ENCODE assay signal across 1 fruit fly cellular context in genomic region chr3R:22139113-22139512, dm6.
TF ChIP-seq lines count a peak whose summit lies in the region.

No protein-coding gene starts in this region.

TF ChIP-seq in whole organism, embryonic, 481 proteins besides CTCF, POLR2A, EP300 and RAD21 (continued from another document and continues in another):
- no peak for TF ChIP-seq CG8281 (tag; optimal IDR thresholded peaks at IDR 0.05; lab: Kevin White, UChicago)
- TF ChIP-seq ap (GFP tag; IDR thresholded peaks at IDR 0.05; lab: Robert Waterston, UW): peak; percentile 66
- TF ChIP-seq Rfx (GFP tag; IDR thresholded peaks at IDR 0.05; lab: Robert Waterston, UW): peak; percentile 60; the same call in 1 of the 2 replicates
- no peak for TF ChIP-seq zen2 (GFP tag; IDR thresholded peaks at IDR 0.05; lab: Robert Waterston, UW; ENCODE audit: partially characterized antibody)
- TF ChIP-seq da (GFP tag; optimal IDR thresholded peaks at IDR 0.05; lab: Kevin White, UChicago): peak; percentile 30
- peak; percentile 83 to 86 for TF ChIP-seq bsh (GFP tag; optimal IDR thresholded peaks at IDR 0.05; lab: Kevin White, UChicago)
- TF ChIP-seq gcm2 (GFP tag; optimal IDR thresholded peaks at IDR 0.05; lab: Kevin White, UChicago): no peak
- TF ChIP-seq disco-r (GFP tag; optimal IDR thresholded peaks at IDR 0.05; lab: Kevin White, UChicago): peak; percentile 16
- peak; percentile 64 for TF ChIP-seq CG2875 (GFP tag; optimal IDR thresholded peaks at IDR 0.05; lab: Kevin White, UChicago)
- TF ChIP-seq HLH54F (GFP tag; optimal IDR thresholded peaks at IDR 0.05; lab: Kevin White, UChicago): peak; percentile 14
- TF ChIP-seq CG17829 (tag; optimal IDR thresholded peaks at IDR 0.05; lab: Kevin White, UChicago): peak; percentile 71
- TF ChIP-seq yki (optimal IDR thresholded peaks at IDR 0.05; lab: Kevin White, UChicago): no peak
- peak; percentile 59 for TF ChIP-seq CG14667 (GFP tag; IDR thresholded peaks at IDR 0.05; lab: Robert Waterston, UW)
- peak; percentile 20 for TF ChIP-seq CG11723 (GFP tag; optimal IDR thresholded peaks at IDR 0.05; lab: Kevin White, UChicago)
- peak; percentile 66 for TF ChIP-seq CG17359 (tag; optimal IDR thresholded peaks at IDR 0.05; lab: Kevin White, UChicago)
- TF ChIP-seq CG4707 (GFP tag; optimal IDR thresholded peaks at IDR 0.05; lab: Kevin White, UChicago): peak; percentile 37
- no peak for TF ChIP-seq pzg (GFP tag; optimal IDR thresholded peaks at IDR 0.05; lab: Kevin White, UChicago)
- no peak for TF ChIP-seq grn (GFP tag; optimal IDR thresholded peaks at IDR 0.05; lab: Kevin White, UChicago)
- no peak for TF ChIP-seq CG13296 (GFP tag; optimal IDR thresholded peaks at IDR 0.05; lab: Kevin White, UChicago)
- no peak for TF ChIP-seq Hr39 (optimal IDR thresholded peaks at IDR 0.05; lab: Kevin White, UChicago)
- TF ChIP-seq CG11085 (GFP tag; IDR thresholded peaks at IDR 0.05; lab: Robert Waterston, UW): 0 out of 2 replicates have a peak, but pooled peaks have one; percentile 23
- peak; percentile 48; the same call in 1 of the 3 replicates for TF ChIP-seq H15 (GFP tag; IDR thresholded peaks at IDR 0.05; lab: Robert Waterston, UW)
- TF ChIP-seq CG15073 (GFP tag; optimal IDR thresholded peaks at IDR 0.05; lab: Kevin White, UChicago): peak; percentile 83
- no peak for TF ChIP-seq scrt (GFP tag; optimal IDR thresholded peaks at IDR 0.05; lab: Kevin White, UChicago)
- TF ChIP-seq CG12942 (GFP tag; optimal IDR thresholded peaks at IDR 0.05; lab: Kevin White, UChicago): peak; percentile 33
- peak; percentile 65 for TF ChIP-seq CG4730 (GFP tag; IDR thresholded peaks at IDR 0.05; lab: Robert Waterston, UW)
- no peak for TF ChIP-seq CG33557 (GFP tag; optimal IDR thresholded peaks at IDR 0.05; lab: Kevin White, UChicago)
- TF ChIP-seq pnt (GFP tag; optimal IDR thresholded peaks at IDR 0.05; lab: Kevin White, UChicago): peak; percentile 70
- peak; percentile 11 for TF ChIP-seq Hmr (GFP tag; optimal IDR thresholded peaks at IDR 0.05; lab: Kevin White, UChicago)
- peak; percentile 68 for TF ChIP-seq CG32532 (GFP tag; IDR thresholded peaks at IDR 0.05; lab: Robert Waterston, UW)
- TF ChIP-seq eve (GFP tag; optimal IDR thresholded peaks at IDR 0.05; lab: Kevin White, UChicago): peak in 1 of 2 experiments; percentile 78
- TF ChIP-seq jing (GFP tag; optimal IDR thresholded peaks at IDR 0.05; lab: Kevin White, UChicago): peak; percentile 63
- TF ChIP-seq crc (GFP tag; optimal IDR thresholded peaks at IDR 0.05; lab: Kevin White, UChicago): peak; percentile 38
- TF ChIP-seq MTF-1 (GFP tag; optimal IDR thresholded peaks at IDR 0.05; lab: Kevin White, UChicago; ENCODE audit: borderline replicate concordance): peak; percentile 25
- peak; percentile 19 for TF ChIP-seq CG3065 (GFP tag; optimal IDR thresholded peaks at IDR 0.05; lab: Kevin White, UChicago)
- peak; percentile 59 for TF ChIP-seq nom (GFP tag; optimal IDR thresholded peaks at IDR 0.05; lab: Kevin White, UChicago)
- peak; percentile 79 for TF ChIP-seq CG18262 (tag; optimal IDR thresholded peaks at IDR 0.05; lab: Kevin White, UChicago)
- TF ChIP-seq Nf-YB (GFP tag; optimal IDR thresholded peaks at IDR 0.05; lab: Kevin White, UChicago): no peak
- TF ChIP-seq CG34422 (GFP tag; IDR thresholded peaks at IDR 0.05; lab: Robert Waterston, UW): peak; percentile 72; the same call in 1 of the 3 replicates
- TF ChIP-seq chif (GFP tag; optimal IDR thresholded peaks at IDR 0.05; lab: Kevin White, UChicago): peak; percentile 72 to 74
- TF ChIP-seq Mad (GFP tag; optimal IDR thresholded peaks at IDR 0.05; lab: Kevin White, UChicago): peak; percentile 42
- TF ChIP-seq CG3281 (GFP tag; optimal IDR thresholded peaks at IDR 0.05; lab: Kevin White, UChicago): peak; percentile 53
- peak; percentile 40 for TF ChIP-seq her (GFP tag; optimal IDR thresholded peaks at IDR 0.05; lab: Kevin White, UChicago)
- no peak for TF ChIP-seq tna (GFP tag; IDR thresholded peaks at IDR 0.05; lab: Robert Waterston, UW; ENCODE audit: partially characterized antibody)
- TF ChIP-seq prd (optimal IDR thresholded peaks at IDR 0.05; lab: Kevin White, UChicago): no peak
- TF ChIP-seq prd (GFP tag; IDR thresholded peaks at IDR 0.05; lab: Robert Waterston, UW): peak; percentile 89
- peak; percentile 77 for TF ChIP-seq ase (GFP tag; IDR thresholded peaks at IDR 0.05; lab: Robert Waterston, UW)
- TF ChIP-seq caup (GFP tag; optimal IDR thresholded peaks at IDR 0.05; lab: Kevin White, UChicago; ENCODE audit: severe bottlenecking): peak; percentile 72
- peak; percentile 45 for TF ChIP-seq CG18599 (GFP tag; optimal IDR thresholded peaks at IDR 0.05; lab: Kevin White, UChicago)
- no peak for TF ChIP-seq cad (GFP tag; optimal IDR thresholded peaks at IDR 0.05; lab: Kevin White, UChicago)
- no peak for TF ChIP-seq ftz-f1 (GFP tag; optimal IDR thresholded peaks at IDR 0.05; lab: Kevin White, UChicago)
- peak; percentile 66 for TF ChIP-seq CG4820 (GFP tag; optimal IDR thresholded peaks at IDR 0.05; lab: Kevin White, UChicago)
- TF ChIP-seq Bgb (GFP tag; IDR thresholded peaks at IDR 0.05; lab: Robert Waterston, UW; ENCODE audit: partially characterized antibody): no peak
- TF ChIP-seq Sry-β (GFP tag; optimal IDR thresholded peaks at IDR 0.05; lab: Kevin White, UChicago): no peak
- TF ChIP-seq CG30431 (GFP tag; optimal IDR thresholded peaks at IDR 0.05; lab: Kevin White, UChicago): peak; percentile 71
- peak; percentile 12 for TF ChIP-seq CG18476 (GFP tag; optimal IDR thresholded peaks at IDR 0.05; lab: Kevin White, UChicago)
- TF ChIP-seq schlank (tag; optimal IDR thresholded peaks at IDR 0.05; lab: Kevin White, UChicago): no peak
- peak; percentile 9 for TF ChIP-seq HmgZ (tag; optimal IDR thresholded peaks at IDR 0.05; lab: Kevin White, UChicago)
- peak; percentile 66 for TF ChIP-seq esg (GFP tag; conservative IDR thresholded peaks at IDR 0.05; lab: Robert Waterston, UW)
- peak; percentile 60 for TF ChIP-seq CG8388 (GFP tag; optimal IDR thresholded peaks at IDR 0.05; lab: Kevin White, UChicago)
- TF ChIP-seq CG6254 (GFP tag; optimal IDR thresholded peaks at IDR 0.05; lab: Kevin White, UChicago): peak; percentile 72
- peak; percentile 74 for TF ChIP-seq jumu (GFP tag; optimal IDR thresholded peaks at IDR 0.05; lab: Kevin White, UChicago)
- TF ChIP-seq zfh1 (GFP tag; IDR thresholded peaks at IDR 0.05; lab: Robert Waterston, UW): peak; percentile 91
- TF ChIP-seq CG15269 (tag; optimal IDR thresholded peaks at IDR 0.05; lab: Kevin White, UChicago): peak; percentile 34
- peak; percentile 36 for TF ChIP-seq CG18619 (GFP tag; optimal IDR thresholded peaks at IDR 0.05; lab: Kevin White, UChicago)
- TF ChIP-seq bowl (GFP tag; IDR thresholded peaks at IDR 0.05; lab: Robert Waterston, UW): no peak
- TF ChIP-seq ash1 (GFP tag; optimal IDR thresholded peaks at IDR 0.05; lab: Kevin White, UChicago): no peak
- TF ChIP-seq YL-1 (GFP tag; optimal IDR thresholded peaks at IDR 0.05; lab: Kevin White, UChicago): no peak
- peak; percentile 60 for TF ChIP-seq Chrac-16 (GFP tag; optimal IDR thresholded peaks at IDR 0.05; lab: Kevin White, UChicago)
- TF ChIP-seq Taf1 (GFP tag; IDR thresholded peaks at IDR 0.05; lab: Robert Waterston, UW): no peak
- peak; percentile 1 for TF ChIP-seq Myb (GFP tag; optimal IDR thresholded peaks at IDR 0.05; lab: Kevin White, UChicago)
- TF ChIP-seq CG13894 (tag; optimal IDR thresholded peaks at IDR 0.05; lab: Kevin White, UChicago): no peak
- no peak for TF ChIP-seq CG2120 (GFP tag; optimal IDR thresholded peaks at IDR 0.05; lab: Kevin White, UChicago)
- peak; percentile 45 for TF ChIP-seq gcm (GFP tag; optimal IDR thresholded peaks at IDR 0.05; lab: Kevin White, UChicago)
- peak; percentile 77; the same call in 2 of the 3 replicates for TF ChIP-seq ken (GFP tag; IDR thresholded peaks at IDR 0.05; lab: Robert Waterston, UW)
- peak; percentile 30 for TF ChIP-seq salm (tag; optimal IDR thresholded peaks at IDR 0.05; lab: Kevin White, UChicago)
- TF ChIP-seq B-H2 (GFP tag; optimal IDR thresholded peaks at IDR 0.05; lab: Kevin White, UChicago): no peak
- TF ChIP-seq HHEX (GFP tag; optimal IDR thresholded peaks at IDR 0.05; lab: Kevin White, UChicago): peak; percentile 62
- peak; percentile 31; the same call in 1 of the 2 replicates for TF ChIP-seq CG5953 (GFP tag; IDR thresholded peaks at IDR 0.05; lab: Robert Waterston, UW)
- TF ChIP-seq Nf-YC (tag; optimal IDR thresholded peaks at IDR 0.05; lab: Kevin White, UChicago): no peak
- TF ChIP-seq Opbp (GFP tag; IDR thresholded peaks at IDR 0.05; lab: Robert Waterston, UW; ENCODE audit: partially characterized antibody): no peak
- TF ChIP-seq CG18764 (GFP tag; optimal IDR thresholded peaks at IDR 0.05; lab: Kevin White, UChicago): peak; percentile 14
- TF ChIP-seq CG8944 (GFP tag; optimal IDR thresholded peaks at IDR 0.05; lab: Kevin White, UChicago): peak; percentile 51
- peak; percentile 67; the same call in 2 of the 3 replicates for TF ChIP-seq CG3726 (GFP tag; IDR thresholded peaks at IDR 0.05; lab: Robert Waterston, UW)
- TF ChIP-seq trh (GFP tag; optimal IDR thresholded peaks at IDR 0.05; lab: Kevin White, UChicago): no peak
- no peak for TF ChIP-seq knrl (GFP tag; IDR thresholded peaks at IDR 0.05; lab: Robert Waterston, UW; ENCODE audit: partially characterized antibody)
- peak; percentile 85 for TF ChIP-seq dmrt11E (tag; optimal IDR thresholded peaks at IDR 0.05; lab: Kevin White, UChicago)
- TF ChIP-seq Vsx1 (GFP tag; optimal IDR thresholded peaks at IDR 0.05; lab: Kevin White, UChicago): no peak
- peak; percentile 59 for TF ChIP-seq slp2 (GFP tag; optimal IDR thresholded peaks at IDR 0.05; lab: Kevin White, UChicago)
- TF ChIP-seq CG3847 (GFP tag; IDR thresholded peaks at IDR 0.05; lab: Robert Waterston, UW): 0 out of 2 replicates have a peak, but pooled peaks have one; percentile 21
- TF ChIP-seq dati (GFP tag; IDR thresholded peaks at IDR 0.05; lab: Robert Waterston, UW): peak; percentile 68
- peak; percentile 22 for TF ChIP-seq tup (GFP tag; optimal IDR thresholded peaks at IDR 0.05; lab: Kevin White, UChicago)
- TF ChIP-seq Hr78 (GFP tag; optimal IDR thresholded peaks at IDR 0.05; lab: Kevin White, UChicago): no peak
- TF ChIP-seq Mes4 (GFP tag; optimal IDR thresholded peaks at IDR 0.05; lab: Kevin White, UChicago): peak; percentile 20
- TF ChIP-seq CG1603 (tag; optimal IDR thresholded peaks at IDR 0.05; lab: Kevin White, UChicago): peak; percentile 91
- TF ChIP-seq CG15011 (GFP tag; optimal IDR thresholded peaks at IDR 0.05; lab: Kevin White, UChicago): peak; percentile 17
- TF ChIP-seq CoRest (tag; optimal IDR thresholded peaks at IDR 0.05; lab: Kevin White, UChicago): peak; percentile 45
- TF ChIP-seq CG34224 (GFP tag; IDR thresholded peaks at IDR 0.05; lab: Robert Waterston, UW; ENCODE audit: partially characterized antibody): no peak
- TF ChIP-seq h (optimal IDR thresholded peaks at IDR 0.05; lab: Kevin White, UChicago): no peak
- TF ChIP-seq CG12219 (GFP tag; optimal IDR thresholded peaks at IDR 0.05; lab: Kevin White, UChicago): peak; percentile 57
- TF ChIP-seq Stat92E (GFP tag; optimal IDR thresholded peaks at IDR 0.05; lab: Kevin White, UChicago): no peak
- peak; percentile 8; the same call in 1 of the 2 replicates for TF ChIP-seq wdn (GFP tag; IDR thresholded peaks at IDR 0.05; lab: Robert Waterston, UW)
- peak; percentile 60 for TF ChIP-seq lab (GFP tag; optimal IDR thresholded peaks at IDR 0.05; lab: Kevin White, UChicago)
- TF ChIP-seq CG10565 (GFP tag; optimal IDR thresholded peaks at IDR 0.05; lab: Kevin White, UChicago): peak; percentile 38
- TF ChIP-seq CG17385 (GFP tag; optimal IDR thresholded peaks at IDR 0.05; lab: Kevin White, UChicago): peak; percentile 30
- TF ChIP-seq gsb-n (tag; optimal IDR thresholded peaks at IDR 0.05; lab: Kevin White, UChicago): peak; percentile 72
- no peak for TF ChIP-seq CG9797 (GFP tag; optimal IDR thresholded peaks at IDR 0.05; lab: Kevin White, UChicago)
- TF ChIP-seq chn (GFP tag; optimal IDR thresholded peaks at IDR 0.05; lab: Kevin White, UChicago): peak; percentile 60
- TF ChIP-seq Kr (GFP tag; optimal IDR thresholded peaks at IDR 0.05; lab: Kevin White, UChicago): no peak
- no peak for TF ChIP-seq vnd (GFP tag; IDR thresholded peaks at IDR 0.05; lab: Robert Waterston, UW; ENCODE audit: partially characterized antibody)
- TF ChIP-seq run (tag; optimal IDR thresholded peaks at IDR 0.05; lab: Kevin White, UChicago): no peak
- no peak for TF ChIP-seq NK7.1 (GFP tag; optimal IDR thresholded peaks at IDR 0.05; lab: Kevin White, UChicago)
- peak; percentile 52 for TF ChIP-seq Max (GFP tag; optimal IDR thresholded peaks at IDR 0.05; lab: Kevin White, UChicago)
- TF ChIP-seq CG9876 (GFP tag; optimal IDR thresholded peaks at IDR 0.05; lab: Kevin White, UChicago): peak; percentile 42
- TF ChIP-seq Hr51 (GFP tag; optimal IDR thresholded peaks at IDR 0.05; lab: Kevin White, UChicago): peak; percentile 6 to 47
- peak; percentile 18 for TF ChIP-seq Sry-δ (GFP tag; optimal IDR thresholded peaks at IDR 0.05; lab: Kevin White, UChicago)
- TF ChIP-seq Med (GFP tag; lab: Kevin White, UChicago): peak; percentile 92
- peak; percentile 80 for TF ChIP-seq CG10959 (GFP tag; IDR thresholded peaks at IDR 0.05; lab: Robert Waterston, UW)
- TF ChIP-seq sna (GFP tag; IDR thresholded peaks at IDR 0.05; lab: Robert Waterston, UW; ENCODE audit: partially characterized antibody): no peak
- peak; percentile 60 for TF ChIP-seq en (GFP tag; optimal IDR thresholded peaks at IDR 0.05; lab: Kevin White, UChicago)
- TF ChIP-seq CG7271 (tag; optimal IDR thresholded peaks at IDR 0.05; lab: Kevin White, UChicago): peak; percentile 11
- no peak for TF ChIP-seq CG14965 (GFP tag; optimal IDR thresholded peaks at IDR 0.05; lab: Kevin White, UChicago; ENCODE audit: borderline replicate concordance)
- TF ChIP-seq z (GFP tag; IDR thresholded peaks at IDR 0.05; lab: Robert Waterston, UW): peak; percentile 64; the same call in 1 of the 3 replicates
- TF ChIP-seq HmgD (GFP tag; optimal IDR thresholded peaks at IDR 0.05; lab: Kevin White, UChicago): peak; percentile 4
- no peak for TF ChIP-seq corto (GFP tag; optimal IDR thresholded peaks at IDR 0.05; lab: Kevin White, UChicago)
- TF ChIP-seq fd64A (GFP tag; optimal IDR thresholded peaks at IDR 0.05; lab: Kevin White, UChicago): peak; percentile 69
- TF ChIP-seq CG8765 (GFP tag; IDR thresholded peaks at IDR 0.05; lab: Robert Waterston, UW): peak; percentile 65
- no peak for TF ChIP-seq p53 (GFP tag; optimal IDR thresholded peaks at IDR 0.05; lab: Kevin White, UChicago)
- TF ChIP-seq CG4360 (GFP tag; IDR thresholded peaks at IDR 0.05; lab: Robert Waterston, UW): peak; percentile 62
- no peak for TF ChIP-seq sima (GFP tag; optimal IDR thresholded peaks at IDR 0.05; lab: Kevin White, UChicago)
- TF ChIP-seq CG7786 (GFP tag; optimal IDR thresholded peaks at IDR 0.05; lab: Kevin White, UChicago): peak; percentile 12
